Fruit fly (Drosophila melanogaster) whole organism, embryonic: ENCODE results near the gene Snapin.

ENCODE experiments used
- Ada2b ChIP-seq: fragments of 200-800 bp; sonication (Bioruptor generic); IDR thresholded peaks from 2 replicates; pipeline ENCODE4 v1.3.6; 2022; ENCODE audit warnings: missing biosample characterization, missing genetic modification characterization
- CG10147 ChIP-seq: fragments of 200-800 bp; sonication (Bioruptor generic); optimal IDR thresholded peaks from 2 replicates; lab custom pipeline; 2019; ENCODE audit warnings: missing biosample characterization, mild to moderate bottlenecking, missing genetic modification characterization, moderate library complexity
- CG10274 ChIP-seq: fragments of 200-800 bp; sonication (Bioruptor generic); optimal IDR thresholded peaks from 3 replicates; lab custom pipeline; 2017; ENCODE audit warnings: missing biosample characterization, mild to moderate bottlenecking, missing genetic modification characterization
- CG10979 ChIP-seq: fragments of 200-800 bp; sonication (Bioruptor generic); optimal IDR thresholded peaks from 2 replicates; lab custom pipeline; 2018; ENCODE audit warnings: missing biosample characterization, mild to moderate bottlenecking, missing genetic modification characterization, moderate library complexity
- CG12299 ChIP-seq: fragments of 200-800 bp; sonication (Bioruptor generic); optimal IDR thresholded peaks from 2 replicates; lab custom pipeline; 2018; ENCODE audit warnings: missing biosample characterization, mild to moderate bottlenecking, missing genetic modification characterization
- CG1233 ChIP-seq: fragments of 200-800 bp; sonication (Bioruptor generic); optimal IDR thresholded peaks from 4 replicates; lab custom pipeline; 2018; ENCODE audit warnings: missing biosample characterization, mild to moderate bottlenecking, missing genetic modification characterization
- CG15073 ChIP-seq: fragments of 200-800 bp; sonication (Bioruptor generic); optimal IDR thresholded peaks from 2 replicates; lab custom pipeline; 2016; ENCODE audit warnings: missing biosample characterization, missing genetic modification characterization
- CG16813 ChIP-seq: fragments of 200-800 bp; sonication (Bioruptor generic); IDR thresholded peaks from 3 replicates; pipeline ENCODE4 v1.3.6; 2022; ENCODE audit warnings: missing biosample characterization, missing genetic modification characterization; ENCODE audit not compliant: partially characterized antibody
- CG17359 ChIP-seq: fragments of 200-800 bp; sonication (Bioruptor generic); optimal IDR thresholded peaks from 3 replicates; lab custom pipeline; 2018; ENCODE audit warnings: missing biosample characterization, mild to moderate bottlenecking, missing genetic modification characterization, moderate library complexity
- CG17612 ChIP-seq: fragments of 200-800 bp; sonication (Bioruptor generic); IDR thresholded peaks from 2 replicates; pipeline ENCODE4 v1.3.6; 2022; ENCODE audit warnings: missing biosample characterization, missing genetic modification characterization
- CG1792 ChIP-seq: fragments of 200-800 bp; sonication (Bioruptor generic); optimal IDR thresholded peaks from 2 replicates; lab custom pipeline; 2016; ENCODE audit warnings: missing biosample characterization, missing genetic modification characterization
- CG2889 ChIP-seq: fragments of 200-800 bp; sonication (Bioruptor generic); IDR thresholded peaks from 3 replicates; pipeline ENCODE4 v1.3.6; 2022; ENCODE audit warnings: missing biosample characterization, missing genetic modification characterization
- CG34376 ChIP-seq: fragments of 200-800 bp; sonication (Bioruptor generic); optimal IDR thresholded peaks from 2 replicates; lab custom pipeline; 2018; ENCODE audit warnings: missing biosample characterization, mild to moderate bottlenecking, missing genetic modification characterization
- CG6272 ChIP-seq: fragments of 200-800 bp; sonication (Bioruptor generic); IDR thresholded peaks from 2 replicates; pipeline ENCODE4 v1.3.6; 2022; ENCODE audit warnings: missing biosample characterization, missing genetic modification characterization
- CG6654 ChIP-seq: fragments of 200-800 bp; sonication (Bioruptor generic); optimal IDR thresholded peaks from 2 replicates; lab custom pipeline; 2017; ENCODE audit warnings: missing biosample characterization, mild to moderate bottlenecking, missing genetic modification characterization
- CG8388 ChIP-seq: fragments of 200-800 bp; sonication (Bioruptor generic); optimal IDR thresholded peaks from 2 replicates; lab custom pipeline; 2019; ENCODE audit warnings: missing biosample characterization, mild to moderate bottlenecking, missing genetic modification characterization, moderate library complexity
- CG8765 ChIP-seq: fragments of 200-800 bp; sonication (Bioruptor generic); IDR thresholded peaks from 2 replicates; pipeline ENCODE4 v1.3.6; 2022; ENCODE audit warnings: missing biosample characterization, missing genetic modification characterization
- CG9215 ChIP-seq: fragments of 200-800 bp; sonication (Bioruptor generic); IDR thresholded peaks from 2 replicates; pipeline ENCODE4 v1.3.6; 2022; ENCODE audit warnings: missing biosample characterization, missing genetic modification characterization
- CG9876 ChIP-seq: fragments of 200-800 bp; sonication (Bioruptor generic); optimal IDR thresholded peaks from 2 replicates; lab custom pipeline; 2016; ENCODE audit warnings: missing biosample characterization, missing genetic modification characterization
- HLH4C ChIP-seq: fragments of 200-800 bp; sonication (Bioruptor generic); IDR thresholded peaks from 3 replicates; pipeline ENCODE4 v1.3.6; 2022; ENCODE audit warnings: missing biosample characterization, missing genetic modification characterization; ENCODE audit not compliant: partially characterized antibody
- Jarid2 ChIP-seq: fragments of 200-800 bp; sonication (Bioruptor generic); optimal IDR thresholded peaks from 3 replicates; lab custom pipeline; 2017; ENCODE audit warnings: mild to moderate bottlenecking, missing biosample characterization, missing genetic modification reagents, missing genetic modification characterization
- Lpt ChIP-seq: fragments of >200 bp; optimal IDR thresholded peaks from 2 replicates; lab custom pipeline; 2018; ENCODE audit warnings: missing biosample characterization, missing genetic modification characterization
- Sox102F ChIP-seq: fragments of 200-800 bp; sonication (Bioruptor generic); optimal IDR thresholded peaks from 2 replicates; lab custom pipeline; 2018; ENCODE audit warnings: missing biosample characterization, mild to moderate bottlenecking, missing genetic modification characterization, moderate library complexity
- Spps ChIP-seq: fragments of 200-800 bp; sonication (Bioruptor generic); optimal IDR thresholded peaks from 2 replicates; lab custom pipeline; 2018; ENCODE audit warnings: missing biosample characterization, mild to moderate bottlenecking, missing genetic modification characterization
- Xbp1 ChIP-seq: fragments of 200-800 bp; sonication (Bioruptor generic); optimal IDR thresholded peaks from 3 replicates; lab custom pipeline; 2016; ENCODE audit warnings: missing biosample characterization, mild to moderate bottlenecking, missing genetic modification characterization
- amos ChIP-seq: fragments of 200-800 bp; sonication (Bioruptor generic); IDR thresholded peaks from 2 replicates; pipeline ENCODE4 v1.3.6; 2022; ENCODE audit warnings: missing biosample characterization, missing genetic modification characterization; ENCODE audit not compliant: partially characterized antibody
- chn ChIP-seq: fragments of 200-800 bp; sonication (Bioruptor generic); optimal IDR thresholded peaks from 2 replicates; lab custom pipeline; 2016; ENCODE audit warnings: missing biosample characterization, missing genetic modification characterization
- crc ChIP-seq: fragments of 200-800 bp; sonication (Bioruptor generic); optimal IDR thresholded peaks from 2 replicates; lab custom pipeline; 2016; ENCODE audit warnings: missing biosample characterization, missing genetic modification characterization
- danr ChIP-seq: fragments of 200-800 bp; sonication (Bioruptor generic); IDR thresholded peaks from 2 replicates; pipeline ENCODE4 v1.3.6; 2022; ENCODE audit warnings: missing biosample characterization, missing genetic modification characterization
- dimm ChIP-seq: fragments of 200-800 bp; sonication (Bioruptor generic); IDR thresholded peaks from 2 replicates; pipeline ENCODE4 v1.3.6; 2022; ENCODE audit warnings: missing biosample characterization, missing genetic modification characterization
- esg ChIP-seq: fragments of 200-800 bp; sonication (Bioruptor generic); conservative IDR thresholded peaks from 2 replicates; pipeline ENCODE4 v1.3.6; 2022; ENCODE audit warnings: missing biosample characterization, missing genetic modification characterization
- ewg ChIP-seq: fragments of 200-800 bp; sonication (Bioruptor generic); optimal IDR thresholded peaks from 3 replicates; lab custom pipeline; 2017; ENCODE audit warnings: mild to moderate bottlenecking, missing biosample characterization, missing genetic modification reagents, missing genetic modification characterization
- fd96Cb ChIP-seq: fragments of 200-800 bp; sonication (Bioruptor generic); optimal IDR thresholded peaks from 2 replicates; lab custom pipeline; 2018; ENCODE audit warnings: missing biosample characterization, mild to moderate bottlenecking, missing genetic modification characterization, moderate library complexity
- gcm2 ChIP-seq: fragments of 200-800 bp; sonication (Bioruptor generic); optimal IDR thresholded peaks from 2 replicates; lab custom pipeline; 2016; ENCODE audit warnings: missing biosample characterization, missing genetic modification characterization
- ind ChIP-seq: fragments of 200-800 bp; sonication (Bioruptor generic); optimal IDR thresholded peaks from 3 replicates; lab custom pipeline; 2016; ENCODE audit warnings: missing biosample characterization, missing genetic modification characterization
- jing ChIP-seq: fragments of 200-800 bp; sonication (Bioruptor generic); optimal IDR thresholded peaks from 2 replicates; lab custom pipeline; 2018; ENCODE audit warnings: missing biosample characterization, mild to moderate bottlenecking, missing genetic modification characterization
- ken ChIP-seq: fragments of 200-800 bp; sonication (Bioruptor generic); IDR thresholded peaks from 3 replicates; pipeline ENCODE4 v1.3.6; 2022; ENCODE audit warnings: missing biosample characterization, missing genetic modification characterization
- klu ChIP-seq: fragments of 200-800 bp; sonication (Bioruptor generic); IDR thresholded peaks from 2 replicates; pipeline ENCODE4 v1.3.6; 2022; ENCODE audit warnings: missing biosample characterization, missing genetic modification characterization
- lola ChIP-seq, 3 experiments: fragments of >200 bp in 2 of 3; fragments of 200-800 bp in 1 of 3; sonication (Bioruptor generic) in 1 of 3; optimal IDR thresholded peaks; 2 replicates each; lab custom pipeline; 2017 to 2019; ENCODE audit warnings: missing biosample characterization in 3 of 3, missing genetic modification characterization in 3 of 3, mild to moderate bottlenecking in 1 of 3, moderate library complexity in 1 of 3
- pros ChIP-seq: fragments of 200-800 bp; sonication (Bioruptor generic); optimal IDR thresholded peaks from 3 replicates; lab custom pipeline; 2019; ENCODE audit warnings: missing biosample characterization, mild to moderate bottlenecking, missing genetic modification characterization, moderate library complexity
- pum ChIP-seq: fragments of 200-800 bp; sonication (Bioruptor generic); optimal IDR thresholded peaks from 2 replicates; lab custom pipeline; 2016; ENCODE audit warnings: missing biosample characterization, missing genetic modification characterization
- sc ChIP-seq, 3 experiments: fragments of >200 bp in 2 of 3; fragments of 200-800 bp in 1 of 3; sonication (Bioruptor generic) in 1 of 3; optimal IDR thresholded peaks; 2 replicates in 2 of 3; 3 replicates in 1 of 3; lab custom pipeline; 2017; ENCODE audit warnings: mild to moderate bottlenecking in 1 of 3, missing biosample characterization in 1 of 3, missing genetic modification characterization in 1 of 3, missing genetic modification reagents in 1 of 3
- seq ChIP-seq: fragments of 200-800 bp; sonication (Bioruptor generic); IDR thresholded peaks from 2 replicates; pipeline ENCODE4 v1.3.6; 2022; ENCODE audit warnings: missing biosample characterization, missing genetic modification characterization
- sim ChIP-seq: fragments of 200-800 bp; sonication (Bioruptor generic); IDR thresholded peaks from 2 replicates; pipeline ENCODE4 v1.3.6; 2022; ENCODE audit warnings: missing biosample characterization, missing genetic modification characterization
- so ChIP-seq: fragments of 200-800 bp; sonication (Bioruptor generic); IDR thresholded peaks from 3 replicates; pipeline ENCODE4 v1.3.6; 2022; ENCODE audit warnings: missing biosample characterization, missing genetic modification characterization
- tgo ChIP-seq: fragments of 200-800 bp; sonication (Bioruptor generic); IDR thresholded peaks from 3 replicates; pipeline ENCODE4 v1.3.6; 2022; ENCODE audit warnings: missing biosample characterization, missing genetic modification characterization
- tx ChIP-seq: fragments of 200-800 bp; sonication (Bioruptor generic); optimal IDR thresholded peaks from 2 replicates; lab custom pipeline; 2016; ENCODE audit warnings: missing biosample characterization, missing genetic modification characterization
- wor ChIP-seq: fragments of 200-800 bp; sonication (Bioruptor generic); IDR thresholded peaks from 2 replicates; pipeline ENCODE4 v1.3.6; 2022; ENCODE audit warnings: missing biosample characterization, missing genetic modification characterization

The Snapin gene

dm6 chr2L:2754437-2755322 is 4.8 kb downstream of the Snapin start (continued):
- TF ChIP-seq chn, result peak; percentile 49
- no peak for TF ChIP-seq danr
- TF ChIP-seq sc (optimal IDR thresholded peaks at IDR 0.05; lab: Kevin White, UChicago), result no peak
- TF ChIP-seq sc (GFP tag; optimal IDR thresholded peaks at IDR 0.05; lab: Kevin White, UChicago), result peak; percentile 71
- peak in 1 of 3 experiments; percentile 77 for TF ChIP-seq lola (GFP tag; optimal IDR thresholded peaks at IDR 0.05; lab: Kevin White, UChicago)
- peak; percentile 81 for TF ChIP-seq Sox102F
- peak; percentile 83 for TF ChIP-seq crc
- no peak for TF ChIP-seq HLH4C
- no peak for TF ChIP-seq CG16813
- no peak for TF ChIP-seq amos (GFP tag; lab: Robert Waterston, UW)
- TF ChIP-seq CG10979 (tag; lab: Kevin White, UChicago), result peak; percentile 72
- no peak for TF ChIP-seq wor
- TF ChIP-seq Lpt (GFP tag; lab: Kevin White, UChicago), result no peak
- TF ChIP-seq seq (GFP tag; lab: Robert Waterston, UW), result no peak
- no peak for TF ChIP-seq CG15073
- no peak for TF ChIP-seq Ada2b (GFP tag; lab: Robert Waterston, UW)
- no peak for TF ChIP-seq dimm
- TF ChIP-seq CG2889 (GFP tag; lab: Robert Waterston, UW), result no peak
- peak; percentile 1 for TF ChIP-seq gcm2 (GFP tag; lab: Kevin White, UChicago)
- TF ChIP-seq CG9876 (GFP tag; lab: Kevin White, UChicago), result peak; percentile 2
- TF ChIP-seq pum (GFP tag; lab: Kevin White, UChicago), result peak; percentile 61
- peak; percentile 56 for TF ChIP-seq Jarid2 (GFP tag; lab: Kevin White, UChicago)
- TF ChIP-seq CG8388 (GFP tag; lab: Kevin White, UChicago), result peak; percentile 73
- peak; percentile 61 for TF ChIP-seq fd96Cb (tag; lab: Kevin White, UChicago)
- peak; percentile 57 for TF ChIP-seq CG10274 (GFP tag; lab: Kevin White, UChicago)
- TF ChIP-seq CG12299 (tag; lab: Kevin White, UChicago), result peak; percentile 82
- TF ChIP-seq jing (GFP tag; lab: Kevin White, UChicago), result peak; percentile 8
- TF ChIP-seq CG1792 (GFP tag; lab: Kevin White, UChicago), result peak; percentile 59
- TF ChIP-seq CG10147, result peak; percentile 92
- TF ChIP-seq ken (GFP tag; lab: Robert Waterston, UW), result no peak
- peak; percentile 53 for TF ChIP-seq CG6654 (GFP tag; lab: Kevin White, UChicago)
- no peak for TF ChIP-seq CG8765 (GFP tag; lab: Robert Waterston, UW)
- TF ChIP-seq pros (GFP tag; lab: Kevin White, UChicago), result peak; percentile 58
- peak; percentile 83 for TF ChIP-seq CG1233 (GFP tag; lab: Kevin White, UChicago)
- TF ChIP-seq sim, result no peak
- no peak for TF ChIP-seq so (GFP tag; lab: Robert Waterston, UW)
- peak; percentile 71 for TF ChIP-seq Xbp1 (GFP tag; lab: Kevin White, UChicago)
- TF ChIP-seq CG17612 (GFP tag; lab: Robert Waterston, UW), result no peak
- TF ChIP-seq CG17359 (tag; lab: Kevin White, UChicago), result peak; percentile 88
- TF ChIP-seq klu (GFP tag; lab: Robert Waterston, UW), result no peak
- no peak for TF ChIP-seq CG6272
- peak; percentile 81 for TF ChIP-seq ind (GFP tag; lab: Kevin White, UChicago)
- no peak for TF ChIP-seq esg
- peak; percentile 78 for TF ChIP-seq CG34376 (GFP tag; lab: Kevin White, UChicago)
- TF ChIP-seq CG9215 (GFP tag; lab: Robert Waterston, UW), result no peak
- TF ChIP-seq ewg (GFP tag; lab: Kevin White, UChicago), result peak; percentile 46
- TF ChIP-seq tx, result peak; percentile 74
- TF ChIP-seq Spps (tag; lab: Kevin White, UChicago), result peak; percentile 63
- TF ChIP-seq tgo (GFP tag; lab: Robert Waterston, UW), result no peak
